Worm (Caenorhabditis elegans): ENCODE measurements around the gene F38H4.5.

The F38H4.5 gene

ce11 chrIV:11878249-11878648 is 26.3 kb downstream of the F38H4.5 start, which contains the start of gene cutl-27:
TSS of gene cutl-27 (plus strand) at chrIV:11878549.
- TF ChIP-seq unc-62 (GFP tag; optimal IDR thresholded peaks at IDR 0.05 in 1 of 2), result peak in 1 of 2 experiments; percentile 88
- no peak for TF ChIP-seq unc-62 (tag; optimal IDR thresholded peaks at IDR 0.05)
- TF ChIP-seq daf-16 (GFP tag; optimal IDR thresholded peaks at IDR 0.05), result no peak
- no peak for TF ChIP-seq daf-16 (tag; optimal IDR thresholded peaks at IDR 0.05)

- TF ChIP-seq ctbp-1 (GFP tag; IDR thresholded peaks at IDR 0.05) (no peak), zag-1 (tag; optimal IDR thresholded peaks at IDR 0.05) (no peak), mdl-1 (tag; optimal IDR thresholded peaks at IDR 0.05) (no peak), nhr-77 (tag; optimal IDR thresholded peaks at IDR 0.05) (no peak), daf-8 (GFP tag; IDR thresholded peaks at IDR 0.05) (no peak), ceh-62 (tag; optimal IDR thresholded peaks at IDR 0.05) (no peak), dve-1 (tag; optimal IDR thresholded peaks at IDR 0.05; ENCODE audit: insufficient read depth) (no peak), gei-8 (GFP tag; optimal IDR thresholded peaks at IDR 0.05) (no peak), rbr-2 (tag; optimal IDR thresholded peaks at IDR 0.05) (no peak)
Observed at ce11 chrIV:11882534-11882933, 30.6 kb downstream of the F38H4.5 start.

ce11 chrIV:11883478-11883877 is 31.5 kb downstream of the F38H4.5 start:
- TF ChIP-seq mdl-1 (tag; optimal IDR thresholded peaks at IDR 0.05) (peak in 1 of 2 experiments; percentile 10), nhr-25 (tag; optimal IDR thresholded peaks at IDR 0.05; ENCODE audit: borderline replicate concordance, insufficient read depth) (peak; percentile 43), unc-130 (GFP tag; optimal IDR thresholded peaks at IDR 0.05) (no peak), nhr-28 (tag; optimal IDR thresholded peaks at IDR 0.05) (peak; percentile 63), ceh-32 (tag; optimal IDR thresholded peaks at IDR 0.05; ENCODE audit: poor library complexity) (no peak)

ce11 chrIV:11885313-11885712 is 33.3 kb downstream of the F38H4.5 start, which contains the start of gene let-653:
TSS of gene let-653 (plus strand) at chrIV:11885613.
- TF ChIP-seq unc-39 (tag; optimal IDR thresholded peaks at IDR 0.05), result no peak
- TF ChIP-seq daf-8 (GFP tag; IDR thresholded peaks at IDR 0.05), result no peak
- TF ChIP-seq nhr-25 (tag; optimal IDR thresholded peaks at IDR 0.05; ENCODE audit: borderline replicate concordance, insufficient read depth), result peak; percentile 12
- TF ChIP-seq ZK337.2 (GFP tag; IDR thresholded peaks at IDR 0.05), result no peak

ce11 chrIV:11892545-11892944 is 40.6 kb downstream of the F38H4.5 start:
- no peak for TF ChIP-seq tra-1 (GFP tag; IDR thresholded peaks at IDR 0.05)
- TF ChIP-seq nhr-111 (GFP tag; optimal IDR thresholded peaks at IDR 0.05), result no peak
- TF ChIP-seq lim-7 (GFP tag; IDR thresholded peaks at IDR 0.05), result no peak
- no peak for TF ChIP-seq dve-1 (tag; optimal IDR thresholded peaks at IDR 0.05; ENCODE audit: insufficient read depth)
- TF ChIP-seq nhr-25 (tag; optimal IDR thresholded peaks at IDR 0.05; ENCODE audit: borderline replicate concordance, insufficient read depth), result no peak
- no peak for TF ChIP-seq lin-39 (tag; optimal IDR thresholded peaks at IDR 0.05)
- TF ChIP-seq lir-3 (tag; optimal IDR thresholded peaks at IDR 0.05), result no peak
- no peak for TF ChIP-seq zip-11 (GFP tag; IDR thresholded peaks at IDR 0.05)
- no peak for TF ChIP-seq mep-1 (tag; optimal IDR thresholded peaks at IDR 0.05)

ce11 chrIV:11893336-11893735 is 41.4 kb downstream of the F38H4.5 start:
- TF ChIP-seq zfp-2 (tag; optimal IDR thresholded peaks at IDR 0.05) (no peak), lin-13 (GFP tag; optimal IDR thresholded peaks at IDR 0.05) (no peak), gei-8 (GFP tag; optimal IDR thresholded peaks at IDR 0.05) (no peak), hlh-11 (tag; optimal IDR thresholded peaks at IDR 0.05) (no peak), madf-5 (GFP tag; IDR thresholded peaks at IDR 0.05) (no peak), Y48G9A.11 (GFP tag; IDR thresholded peaks at IDR 0.05) (no peak), mxl-2 (GFP tag; conservative IDR thresholded peaks at IDR 0.05) (no peak), nhr-28 (tag; optimal IDR thresholded peaks at IDR 0.05) (no peak), php-3 (GFP tag; IDR thresholded peaks at IDR 0.05) (no peak), nhr-48 (tag; optimal IDR thresholded peaks at IDR 0.05) (no peak)

Data from whole organism, L4 larva.